Fruit fly (Drosophila melanogaster) whole organism, wandering third instar larva: ENCODE data around the gene nero.

Source experiments
- Hnf4 ChIP-seq: fragments of 200-800 bp; sonication (Bioruptor generic); optimal IDR thresholded peaks from 2 replicates; lab custom pipeline; 2016; ENCODE audit warnings: missing biosample characterization, mild to moderate bottlenecking, missing genetic modification characterization
- Hr78 ChIP-seq: fragments of >200 bp; optimal IDR thresholded peaks from 2 replicates; lab custom pipeline; 2017; ENCODE audit warnings: missing biosample characterization, missing genetic modification characterization
- N ChIP-seq: fragments of >200 bp; optimal IDR thresholded peaks from 2 replicates; lab custom pipeline; 2018; ENCODE audit warnings: missing biosample characterization, missing external identifiers, missing genetic modification characterization
- Vsx2 ChIP-seq: fragments of 200-300, 225-300 bp; sonication (Bioruptor generic); optimal IDR thresholded peaks from 2 replicates; lab custom pipeline; 2018; ENCODE audit warnings: missing biosample characterization, missing genetic modification characterization; ENCODE audit not compliant: partially characterized antibody
- ey ChIP-seq: fragments of 200-800 bp; sonication (Bioruptor generic); optimal IDR thresholded peaks from 2 replicates; lab custom pipeline; 2016; ENCODE audit warnings: missing biosample characterization, missing genetic modification characterization
- fru ChIP-seq: fragments of 200-800 bp; sonication (Bioruptor generic); optimal IDR thresholded peaks from 3 replicates; lab custom pipeline; 2016; ENCODE audit warnings: missing biosample characterization, mild to moderate bottlenecking, missing genetic modification characterization
- h ChIP-seq: fragments of 200-800 bp; sonication (Bioruptor generic); optimal IDR thresholded peaks from 3 replicates; lab custom pipeline; 2016; ENCODE audit warnings: missing biosample characterization, mild to moderate bottlenecking, missing genetic modification characterization
- pan ChIP-seq: fragments of >200 bp; optimal IDR thresholded peaks from 2 replicates; lab custom pipeline; 2017
- usp ChIP-seq: fragments of >200 bp; optimal IDR thresholded peaks from 2 replicates; lab custom pipeline; 2017; ENCODE audit warnings: missing biosample characterization, missing genetic modification characterization
- woc ChIP-seq: sonication (Bioruptor generic); optimal IDR thresholded peaks from 2 replicates; lab custom pipeline; 2016; ENCODE audit warnings: missing biosample characterization, mild to moderate bottlenecking, missing genetic modification characterization

DNA sequence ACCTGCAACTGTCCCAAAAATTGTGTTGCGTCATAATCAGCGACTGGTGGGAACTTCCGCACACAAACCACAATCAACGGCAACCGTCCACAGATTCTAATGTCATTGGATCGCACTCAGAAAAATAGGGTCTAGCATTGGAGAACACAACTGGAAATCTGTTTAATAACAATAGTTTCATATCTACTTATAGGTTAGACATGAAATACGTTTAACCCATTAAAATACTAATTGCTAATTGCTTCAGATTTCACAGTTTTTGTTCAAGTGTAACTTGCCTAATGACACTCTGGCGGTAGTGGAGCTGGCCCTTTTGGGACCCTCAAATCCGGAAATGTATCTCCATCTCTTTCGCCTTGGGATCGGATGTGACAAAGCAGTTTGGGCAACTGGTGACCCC lies 50.7 kb downstream of the nero start:
- TF ChIP-seq woc (no peak), usp (GFP tag; lab: Kevin White, UChicago) (no peak), N (no peak), h (peak; percentile 0), pan (no peak), Hnf4 (GFP tag; lab: Kevin White, UChicago) (no peak), Hr78 (GFP tag; lab: Kevin White, UChicago) (no peak), Vsx2 (GFP tag; lab: Kevin White, UChicago) (no peak), fru (GFP tag; lab: Kevin White, UChicago) (no peak), ey (GFP tag; lab: Kevin White, UChicago) (no peak)
